Fruit fly (Drosophila melanogaster) whole organism, embryonic: ENCODE measurements around the gene Dr.
A peak's percentile ranks its signal among the peaks of the same experiment; 100 is the strongest.

Experiments
- Asciz ChIP-seq: fragments of 200-800 bp; sonication (Bioruptor generic); optimal IDR thresholded peaks from 2 replicates; lab custom pipeline; 2017; ENCODE audit warnings: missing biosample characterization, mild to moderate bottlenecking, missing genetic modification characterization, missing genetic modification reagents
- Awh ChIP-seq: fragments of 200-800 bp; sonication (Bioruptor generic); IDR thresholded peaks from 2 replicates; pipeline ENCODE4, ENCODE4 v1.3.6; 2022; ENCODE audit warnings: missing biosample characterization, missing genetic modification characterization
- B-H2 ChIP-seq: fragments of 200-800 bp; sonication (Bioruptor generic); optimal IDR thresholded peaks from 2 replicates; lab custom pipeline; 2018; ENCODE audit warnings: missing biosample characterization, mild to moderate bottlenecking, missing genetic modification characterization
- CG12071 ChIP-seq: fragments of 200-800 bp; sonication (Bioruptor generic); optimal IDR thresholded peaks from 3 replicates; lab custom pipeline; 2018; ENCODE audit warnings: missing biosample characterization, mild to moderate bottlenecking, missing genetic modification characterization
- CG12236 ChIP-seq: fragments of 200-800 bp; sonication (Bioruptor generic); optimal IDR thresholded peaks from 2 replicates; lab custom pipeline; 2016; ENCODE audit warnings: missing biosample characterization, missing genetic modification characterization
- CG12391 ChIP-seq: fragments of 200-800 bp; sonication (Bioruptor generic); optimal IDR thresholded peaks from 3 replicates; lab custom pipeline; 2018; ENCODE audit warnings: missing biosample characterization, mild to moderate bottlenecking, missing genetic modification characterization, moderate library complexity
- CG15601 ChIP-seq: fragments of 200-800 bp; sonication (Bioruptor generic); optimal IDR thresholded peaks from 3 replicates; lab custom pipeline; 2019; ENCODE audit warnings: missing biosample characterization, mild to moderate bottlenecking, missing genetic modification characterization, moderate library complexity
- CG17328 ChIP-seq: fragments of 200-800 bp; sonication (Bioruptor generic); IDR thresholded peaks from 2 replicates; pipeline ENCODE4 v1.3.6; 2022; ENCODE audit warnings: missing biosample characterization, missing genetic modification characterization
- CG17359 ChIP-seq: fragments of 200-800 bp; sonication (Bioruptor generic); optimal IDR thresholded peaks from 3 replicates; lab custom pipeline; 2018; ENCODE audit warnings: missing biosample characterization, mild to moderate bottlenecking, missing genetic modification characterization, moderate library complexity
- CG2712 ChIP-seq: fragments of 200-800 bp; optimal IDR thresholded peaks from 3 replicates; lab custom pipeline; 2019; ENCODE audit warnings: missing biosample characterization, mild to moderate bottlenecking, missing genetic modification characterization, moderate library complexity
- CG5245 ChIP-seq: fragments of 200-800 bp; sonication (Bioruptor generic); optimal IDR thresholded peaks from 3 replicates; lab custom pipeline; 2016; ENCODE audit warnings: missing biosample characterization, missing genetic modification characterization
- CG6254 ChIP-seq: fragments of 200-800 bp; sonication (Bioruptor generic); optimal IDR thresholded peaks from 3 replicates; lab custom pipeline; 2017; ENCODE audit warnings: mild to moderate bottlenecking, missing biosample characterization, missing genetic modification reagents, missing genetic modification characterization
- CG6272 ChIP-seq: fragments of 200-800 bp; sonication (Bioruptor generic); IDR thresholded peaks from 2 replicates; pipeline ENCODE4 v1.3.6; 2022; ENCODE audit warnings: missing biosample characterization, missing genetic modification characterization
- CG6683 ChIP-seq: fragments of 200-800 bp; sonication (Bioruptor generic); optimal IDR thresholded peaks from 2 replicates; lab custom pipeline; 2017; ENCODE audit warnings: missing biosample characterization, mild to moderate bottlenecking, missing genetic modification characterization, missing genetic modification reagents
- CG7963 ChIP-seq: fragments of 200-800 bp; sonication (Bioruptor generic); IDR thresholded peaks from 3 replicates; pipeline ENCODE4 v1.3.6; 2022; ENCODE audit warnings: missing biosample characterization, missing genetic modification characterization; ENCODE audit not compliant: partially characterized antibody
- CG8089 ChIP-seq: fragments of 200-800 bp; sonication (Bioruptor generic); optimal IDR thresholded peaks from 3 replicates; lab custom pipeline; 2016; ENCODE audit warnings: missing biosample characterization, missing genetic modification characterization
- CG8478 ChIP-seq: fragments of >200 bp; optimal IDR thresholded peaks from 2 replicates; lab custom pipeline; 2018
- CG9215 ChIP-seq: fragments of 200-800 bp; sonication (Bioruptor generic); IDR thresholded peaks from 2 replicates; pipeline ENCODE4 v1.3.6; 2022; ENCODE audit warnings: missing biosample characterization, missing genetic modification characterization
- CG9797 ChIP-seq: fragments of 200-800 bp; sonication (Bioruptor generic); optimal IDR thresholded peaks from 3 replicates; lab custom pipeline; 2018; ENCODE audit warnings: missing biosample characterization, mild to moderate bottlenecking, missing genetic modification characterization
- D19A ChIP-seq: fragments of 200-800 bp; optimal IDR thresholded peaks from 3 replicates; lab custom pipeline; 2019; ENCODE audit warnings: missing biosample characterization, mild to moderate bottlenecking, missing genetic modification characterization, moderate library complexity
- Dbx ChIP-seq: fragments of 200-800 bp; sonication (Bioruptor generic); IDR thresholded peaks from 3 replicates; pipeline ENCODE4 v1.3.6; 2022; ENCODE audit warnings: missing biosample characterization, missing genetic modification characterization
- Drgx ChIP-seq: fragments of 200-800 bp; sonication (Bioruptor generic); IDR thresholded peaks from 2 replicates; pipeline ENCODE4 v1.3.6; 2022; ENCODE audit warnings: missing biosample characterization, missing genetic modification characterization
- E2f1 ChIP-seq: fragments of 200-800 bp; sonication (Bioruptor generic); IDR thresholded peaks from 2 replicates; pipeline ENCODE4 v1.3.6; 2022; ENCODE audit warnings: missing biosample characterization, missing genetic modification characterization
- HLH3B ChIP-seq: fragments of 200-800 bp; sonication (Bioruptor generic); IDR thresholded peaks from 2 replicates; pipeline ENCODE4 v1.3.6; 2022; ENCODE audit warnings: missing biosample characterization, missing genetic modification characterization
- Hand ChIP-seq: fragments of 200-800 bp; sonication (Bioruptor generic); optimal IDR thresholded peaks from 2 replicates; lab custom pipeline; 2017; ENCODE audit warnings: mild to moderate bottlenecking, missing biosample characterization, missing genetic modification reagents, missing genetic modification characterization
- Lim3 ChIP-seq: fragments of 200-800 bp; sonication (Bioruptor generic); IDR thresholded peaks from 2 replicates; pipeline ENCODE4 v1.3.6; 2022; ENCODE audit warnings: missing biosample characterization, missing genetic modification characterization
- Mes4 ChIP-seq: fragments of 200-800 bp; sonication (Bioruptor generic); optimal IDR thresholded peaks from 2 replicates; lab custom pipeline; 2016; ENCODE audit warnings: missing biosample characterization, missing genetic modification characterization
- NfI ChIP-seq: fragments of 200-800 bp; sonication (Bioruptor generic); optimal IDR thresholded peaks from 3 replicates; lab custom pipeline; 2018; ENCODE audit warnings: missing biosample characterization, mild to moderate bottlenecking, missing genetic modification characterization, moderate library complexity
- Pdp1 ChIP-seq, 2 experiments: fragments of 200-800 bp; sonication (Bioruptor generic); optimal IDR thresholded peaks; 3 replicates each; lab custom pipeline; 2016; ENCODE audit warnings: missing biosample characterization in 2 of 2, missing genetic modification characterization in 2 of 2, mild to moderate bottlenecking in 1 of 2, moderate library complexity in 1 of 2
- Rfx ChIP-seq: fragments of 200-800 bp; sonication (Bioruptor generic); IDR thresholded peaks from 2 replicates; pipeline ENCODE4 v1.3.6; 2022; ENCODE audit warnings: missing biosample characterization, missing genetic modification characterization
- Trl ChIP-seq, 3 experiments: fragments of >200 bp in 2 of 3; fragments of 200-800 bp in 1 of 3; sonication (Bioruptor generic) in 1 of 3; optimal IDR thresholded peaks; 2 replicates in 1 of 3; 3 replicates in 2 of 3; lab custom pipeline; 2016 to 2017; ENCODE audit warnings: missing biosample characterization in 1 of 3, missing genetic modification characterization in 1 of 3
- YL-1 ChIP-seq: fragments of 200-800 bp; sonication (Bioruptor generic); optimal IDR thresholded peaks from 3 replicates; lab custom pipeline; 2017; ENCODE audit warnings: missing biosample characterization, mild to moderate bottlenecking, missing genetic modification characterization
- ac ChIP-seq: fragments of 200-800 bp; sonication (Bioruptor generic); optimal IDR thresholded peaks from 3 replicates; lab custom pipeline; 2017; ENCODE audit warnings: missing biosample characterization, mild to moderate bottlenecking, missing genetic modification characterization
- bowl ChIP-seq: fragments of 200-800 bp; sonication (Bioruptor generic); IDR thresholded peaks from 2 replicates; pipeline ENCODE4 v1.3.6; 2022; ENCODE audit warnings: missing biosample characterization, missing genetic modification characterization
- cad ChIP-seq: fragments of >200 bp; optimal IDR thresholded peaks from 2 replicates; lab custom pipeline; 2017; ENCODE audit warnings: missing biosample characterization, missing genetic modification characterization
- crol ChIP-seq: fragments of 200-800 bp; sonication (Bioruptor generic); IDR thresholded peaks from 2 replicates; pipeline ENCODE4 v1.3.6; 2022; ENCODE audit warnings: missing biosample characterization, missing genetic modification characterization
- da ChIP-seq: fragments of 200-800 bp; sonication (Bioruptor generic); optimal IDR thresholded peaks from 2 replicates; lab custom pipeline; 2016; ENCODE audit warnings: missing biosample characterization, missing genetic modification characterization
- dan ChIP-seq: fragments of 200-800 bp; sonication (Bioruptor generic); IDR thresholded peaks from 2 replicates; pipeline ENCODE4 v1.3.6; 2022; ENCODE audit warnings: missing biosample characterization, missing genetic modification characterization
- dpn ChIP-seq, 2 experiments: fragments of 200-800 bp; sonication (Bioruptor generic); optimal IDR thresholded peaks; 3 replicates each; lab custom pipeline; 2016; ENCODE audit warnings: missing biosample characterization in 2 of 2, missing genetic modification characterization in 2 of 2
- gcm ChIP-seq: fragments of 200-800 bp; sonication (Bioruptor generic); optimal IDR thresholded peaks from 2 replicates; lab custom pipeline; 2019; ENCODE audit warnings: missing biosample characterization, mild to moderate bottlenecking, missing genetic modification characterization, moderate library complexity
- jing ChIP-seq: fragments of 200-800 bp; sonication (Bioruptor generic); optimal IDR thresholded peaks from 2 replicates; lab custom pipeline; 2018; ENCODE audit warnings: missing biosample characterization, mild to moderate bottlenecking, missing genetic modification characterization
- knrl ChIP-seq: fragments of 200-800 bp; sonication (Bioruptor generic); IDR thresholded peaks from 3 replicates; pipeline ENCODE4 v1.3.6; 2022; ENCODE audit warnings: missing biosample characterization, missing genetic modification characterization; ENCODE audit not compliant: partially characterized antibody
- lbe ChIP-seq: fragments of 200-800 bp; sonication (Bioruptor generic); optimal IDR thresholded peaks from 2 replicates; lab custom pipeline; 2016; ENCODE audit warnings: missing biosample characterization, mild to moderate bottlenecking, missing genetic modification characterization
- nau ChIP-seq: fragments of 200-800 bp; sonication (Bioruptor generic); optimal IDR thresholded peaks from 3 replicates; lab custom pipeline; 2017; ENCODE audit warnings: missing biosample characterization, mild to moderate bottlenecking, missing genetic modification characterization, missing genetic modification reagents
- pb ChIP-seq: fragments of 200-800 bp; sonication (Bioruptor generic); optimal IDR thresholded peaks from 3 replicates; lab custom pipeline; 2016; ENCODE audit warnings: missing biosample characterization, missing genetic modification characterization
- sc ChIP-seq, 3 experiments: fragments of >200 bp in 2 of 3; fragments of 200-800 bp in 1 of 3; sonication (Bioruptor generic) in 1 of 3; optimal IDR thresholded peaks; 2 replicates in 2 of 3; 3 replicates in 1 of 3; lab custom pipeline; 2017; ENCODE audit warnings: mild to moderate bottlenecking in 1 of 3, missing biosample characterization in 1 of 3, missing genetic modification characterization in 1 of 3, missing genetic modification reagents in 1 of 3
- scrt ChIP-seq: fragments of 200-800 bp; sonication (Bioruptor generic); optimal IDR thresholded peaks from 2 replicates; lab custom pipeline; 2018; ENCODE audit warnings: missing biosample characterization, mild to moderate bottlenecking, missing genetic modification characterization, moderate library complexity
- stwl ChIP-seq: fragments of 200-800 bp; sonication (Bioruptor generic); optimal IDR thresholded peaks from 3 replicates; lab custom pipeline; 2018; ENCODE audit warnings: missing biosample characterization, mild to moderate bottlenecking, missing genetic modification characterization, moderate library complexity
- unpg ChIP-seq: fragments of 200-800 bp; sonication (Bioruptor generic); optimal IDR thresholded peaks from 3 replicates; lab custom pipeline; 2018; ENCODE audit warnings: missing biosample characterization, mild to moderate bottlenecking, missing genetic modification characterization, moderate library complexity
- wek ChIP-seq: fragments of 200-800 bp; sonication (Bioruptor generic); optimal IDR thresholded peaks from 3 replicates; lab custom pipeline; 2018; ENCODE audit warnings: missing biosample characterization, mild to moderate bottlenecking, missing genetic modification characterization, moderate library complexity
- yki ChIP-seq: fragments of >200 bp; optimal IDR thresholded peaks from 3 replicates; lab custom pipeline; 2018
- z ChIP-seq: fragments of 200-800 bp; sonication (Bioruptor generic); IDR thresholded peaks from 3 replicates; pipeline ENCODE4 v1.3.6; 2022; ENCODE audit warnings: missing biosample characterization, missing genetic modification characterization

Gene Dr

dm6 chr3R:29556003-29556467, at the start of gene Dr (continued):
- TF ChIP-seq Mes4 (no peak), gcm (peak; percentile 21), Lim3 (no peak), cad (GFP tag; lab: Kevin White, UChicago) (peak; percentile 89), CG12391 (tag; lab: Kevin White, UChicago) (no peak), CG17359 (tag; lab: Kevin White, UChicago) (no peak), HLH3B (GFP tag; lab: Robert Waterston, UW) (no peak), Drgx (GFP tag; lab: Robert Waterston, UW) (peak; percentile 25; the same call in 1 of the 2 replicates), D19A (peak; percentile 15), z (GFP tag; lab: Robert Waterston, UW) (peak; percentile 52; the same call in 1 of the 3 replicates), sc (optimal IDR thresholded peaks at IDR 0.05; lab: Kevin White, UChicago) (no peak), sc (GFP tag; optimal IDR thresholded peaks at IDR 0.05; lab: Kevin White, UChicago) (no peak), Pdp1 (GFP tag; optimal IDR thresholded peaks at IDR 0.05; lab: Kevin White, UChicago) (peak in 1 of 2 experiments; percentile 79), CG6683 (GFP tag; lab: Kevin White, UChicago) (no peak), NfI (GFP tag; lab: Kevin White, UChicago) (no peak), CG5245 (no peak), da (GFP tag; lab: Kevin White, UChicago) (peak; percentile 2), Hand (GFP tag; lab: Kevin White, UChicago) (no peak), bowl (GFP tag; lab: Robert Waterston, UW) (no peak), B-H2 (GFP tag; lab: Kevin White, UChicago) (no peak), CG6254 (GFP tag; lab: Kevin White, UChicago) (no peak), Trl (optimal IDR thresholded peaks at IDR 0.05; lab: Kevin White, UChicago) (peak; percentile 64 to 66), Trl (GFP tag; optimal IDR thresholded peaks at IDR 0.05; lab: Kevin White, UChicago) (no peak), stwl (no peak), CG8478 (lab: Kevin White, UChicago) (peak; percentile 98), unpg (GFP tag; lab: Kevin White, UChicago) (peak; percentile 25), scrt (GFP tag; lab: Kevin White, UChicago) (no peak), E2f1 (no peak), CG6272 (GFP tag; lab: Robert Waterston, UW) (no peak), CG12236 (GFP tag; lab: Kevin White, UChicago) (no peak), YL-1 (GFP tag; lab: Kevin White, UChicago) (no peak), CG9797 (GFP tag; lab: Kevin White, UChicago) (no peak), Asciz (no peak), knrl (GFP tag; lab: Robert Waterston, UW) (no peak; the same call in 2 of the 3 replicates)

- TF ChIP-seq wek (GFP tag; lab: Kevin White, UChicago): no peak
- TF ChIP-seq yki (lab: Kevin White, UChicago): no peak
- no peak for TF ChIP-seq Rfx (GFP tag; lab: Robert Waterston, UW)
- peak; percentile 6 for TF ChIP-seq CG2712 (tag; lab: Kevin White, UChicago)
- peak; percentile 47 for TF ChIP-seq crol (GFP tag; lab: Robert Waterston, UW)
- 0 out of 2 replicates have a peak, but pooled peaks have one; percentile 42 for TF ChIP-seq Awh (GFP tag; lab: Robert Waterston, UW)
- no peak for TF ChIP-seq CG15601 (tag; lab: Kevin White, UChicago)
- TF ChIP-seq CG8089: no peak
- TF ChIP-seq pb (GFP tag; lab: Kevin White, UChicago): no peak
- no peak for TF ChIP-seq ac (GFP tag; lab: Kevin White, UChicago)
- TF ChIP-seq CG17328 (GFP tag; lab: Robert Waterston, UW): no peak
- TF ChIP-seq jing: no peak
- no peak for TF ChIP-seq CG12071
- TF ChIP-seq CG7963 (GFP tag; lab: Robert Waterston, UW): no peak
- no peak for TF ChIP-seq dpn (GFP tag; optimal IDR thresholded peaks at IDR 0.05; lab: Kevin White, UChicago)
- TF ChIP-seq dan (GFP tag; lab: Robert Waterston, UW): no peak
- no peak for TF ChIP-seq Dbx (GFP tag; lab: Robert Waterston, UW)
- peak; percentile 55 for TF ChIP-seq lbe (GFP tag; lab: Kevin White, UChicago)
- no peak for TF ChIP-seq CG9215
- no peak for TF ChIP-seq nau (GFP tag; lab: Kevin White, UChicago)
Measured at dm6 chr3R:29506581-29506980, 49.6 kb upstream of the Dr start.
